Worm (Caenorhabditis elegans) whole organism, L1 larva: ENCODE results near the gene F35C11.6.

Source experiments
- ceh-82 ChIP-seq, 3 experiments: fragments of 150-350 bp in 1 of 3; sonication (generic microtip) in 2 of 3; optimal IDR thresholded peaks; 2 replicates each; lab custom pipeline; 2014 to 2017; ENCODE audit warnings: missing biosample characterization in 3 of 3, missing genetic modification characterization in 3 of 3
- elt-3 ChIP-seq, 6 experiments: fragments of 150-350 bp in 1 of 6; sonication (generic microtip); optimal IDR thresholded peaks; 2 replicates each; lab custom pipeline; 2017 to 2018; ENCODE audit warnings: missing biosample characterization in 6 of 6, missing genetic modification characterization in 6 of 6, inconsistent platforms in 1 of 6
- fos-1 ChIP-seq: fragments of 150-350 bp; optimal IDR thresholded peaks from 2 replicates; lab custom pipeline; 2014; ENCODE audit warnings: missing biosample characterization, missing genetic modification characterization
- nhr-237 ChIP-seq: fragments of 150-350 bp; optimal IDR thresholded peaks from 2 replicates; lab custom pipeline; 2014; ENCODE audit warnings: missing biosample characterization, missing genetic modification characterization
- pqm-1 ChIP-seq: sonication (generic microtip); optimal IDR thresholded peaks from 3 replicates; lab custom pipeline; 2017; ENCODE audit warnings: missing biosample characterization, missing genetic modification characterization
- ztf-4 ChIP-seq: fragments of 150-350 bp; optimal IDR thresholded peaks from 2 replicates; lab custom pipeline; 2014; ENCODE audit warnings: missing biosample characterization, missing genetic modification characterization

- TF ChIP-seq nhr-237 (tag; lab: Kevin White, UChicago) (no peak), ceh-82 (tag; optimal IDR thresholded peaks at IDR 0.05; lab: Kevin White, UChicago) (no peak), fos-1 (tag; lab: Kevin White, UChicago) (no peak), elt-3 (tag; optimal IDR thresholded peaks at IDR 0.05; lab: Kevin White, UChicago) (no peak), pqm-1 (tag; lab: Kevin White, UChicago) (no peak), ztf-4 (tag; lab: Kevin White, UChicago) (no peak)
Observed at ce11 chrII:8209476-8209875, 49.5 kb downstream of the F35C11.6 start, which contains the start of gene M110.8.
